Fruit fly (Drosophila melanogaster): ENCODE data around the gene Nuf2.
A peak's percentile ranks its signal among the peaks of the same experiment; 100 is the strongest.

The Nuf2 gene

dm6 chr2L:7033100-7033675 is 32.4 kb downstream of the Nuf2 start (continued):
- TF ChIP-seq CG7928 (GFP tag; optimal IDR thresholded peaks at IDR 0.05): no peak
- TF ChIP-seq Hr3 (GFP tag; optimal IDR thresholded peaks at IDR 0.05): no peak
- peak; percentile 21 for TF ChIP-seq CG17385 (GFP tag; optimal IDR thresholded peaks at IDR 0.05)
- no peak for TF ChIP-seq gfzf (GFP tag; optimal IDR thresholded peaks at IDR 0.05)
- TF ChIP-seq CG7372 (GFP tag; IDR thresholded peaks at IDR 0.05): no peak
- TF ChIP-seq CG15601 (tag; optimal IDR thresholded peaks at IDR 0.05): no peak
- no peak for TF ChIP-seq bbx (GFP tag; IDR thresholded peaks at IDR 0.05; ENCODE audit: partially characterized antibody)
- TF ChIP-seq CG3281 (GFP tag; optimal IDR thresholded peaks at IDR 0.05): peak; percentile 18
- peak; percentile 44 for TF ChIP-seq BtbVII (GFP tag; optimal IDR thresholded peaks at IDR 0.05)
- no peak for TF ChIP-seq tll (GFP tag; optimal IDR thresholded peaks at IDR 0.05)
- 0 out of 2 replicates have a peak, but pooled peaks have one; percentile 8 for TF ChIP-seq ranshi (GFP tag; IDR thresholded peaks at IDR 0.05)
- no peak for TF ChIP-seq CG3838 (GFP tag; optimal IDR thresholded peaks at IDR 0.05)
- TF ChIP-seq dm (GFP tag; optimal IDR thresholded peaks at IDR 0.05): no peak
- TF ChIP-seq sug (tag; optimal IDR thresholded peaks at IDR 0.05): peak; percentile 9
- TF ChIP-seq Hr39 (optimal IDR thresholded peaks at IDR 0.05): no peak
- TF ChIP-seq B-H2 (GFP tag; optimal IDR thresholded peaks at IDR 0.05): peak; percentile 43
- TF ChIP-seq CG32772 (GFP tag; IDR thresholded peaks at IDR 0.05): no peak
- TF ChIP-seq HLH4C (GFP tag; IDR thresholded peaks at IDR 0.05; ENCODE audit: partially characterized antibody): no peak
- TF ChIP-seq luna (GFP tag; optimal IDR thresholded peaks at IDR 0.05): peak; percentile 23
- TF ChIP-seq shn (GFP tag; optimal IDR thresholded peaks at IDR 0.05): no peak
- TF ChIP-seq ssp (GFP tag; IDR thresholded peaks at IDR 0.05): no peak
- TF ChIP-seq Fer1 (GFP tag; optimal IDR thresholded peaks at IDR 0.05): peak; percentile 33
- no peak for TF ChIP-seq CG12942 (GFP tag; optimal IDR thresholded peaks at IDR 0.05)
- TF ChIP-seq stc (GFP tag; IDR thresholded peaks at IDR 0.05): no peak
- TF ChIP-seq CG11723 (GFP tag; optimal IDR thresholded peaks at IDR 0.05): no peak
- TF ChIP-seq CG14965 (GFP tag; optimal IDR thresholded peaks at IDR 0.05; ENCODE audit: borderline replicate concordance): no peak
- no peak for TF ChIP-seq Sry-β (GFP tag; optimal IDR thresholded peaks at IDR 0.05)
- peak; percentile 19 for TF ChIP-seq CG30403 (GFP tag; optimal IDR thresholded peaks at IDR 0.05)
- TF ChIP-seq CG12104 (GFP tag; optimal IDR thresholded peaks at IDR 0.05): no peak
- no peak for TF ChIP-seq fd3F (GFP tag; optimal IDR thresholded peaks at IDR 0.05)
- peak; percentile 18 for TF ChIP-seq HLH54F (GFP tag; optimal IDR thresholded peaks at IDR 0.05)
- no peak for TF ChIP-seq Sin3A (optimal IDR thresholded peaks at IDR 0.05)
- no peak for TF ChIP-seq CG12236 (GFP tag; optimal IDR thresholded peaks at IDR 0.05)
- no peak for TF ChIP-seq schlank (tag; optimal IDR thresholded peaks at IDR 0.05)
- TF ChIP-seq cwo (GFP tag; optimal IDR thresholded peaks at IDR 0.05): no peak
- TF ChIP-seq CG3163 (GFP tag; optimal IDR thresholded peaks at IDR 0.05): no peak
- TF ChIP-seq CG33213 (GFP tag; optimal IDR thresholded peaks at IDR 0.05): peak; percentile 21
- no peak for TF ChIP-seq Dll (GFP tag; IDR thresholded peaks at IDR 0.05; ENCODE audit: partially characterized antibody)
- TF ChIP-seq CG4424 (GFP tag; optimal IDR thresholded peaks at IDR 0.05): peak; percentile 16
- no peak for TF ChIP-seq hth (optimal IDR thresholded peaks at IDR 0.05)
- no peak for TF ChIP-seq CG30431 (GFP tag; optimal IDR thresholded peaks at IDR 0.05)
- TF ChIP-seq CG8281 (tag; optimal IDR thresholded peaks at IDR 0.05): no peak
- TF ChIP-seq onecut (GFP tag; IDR thresholded peaks at IDR 0.05): peak; percentile 82
- TF ChIP-seq Usf (GFP tag; optimal IDR thresholded peaks at IDR 0.05): no peak
- no peak for TF ChIP-seq dimm (GFP tag; IDR thresholded peaks at IDR 0.05)
- TF ChIP-seq gcm (GFP tag; optimal IDR thresholded peaks at IDR 0.05): no peak
- TF ChIP-seq Nf-YA (GFP tag; IDR thresholded peaks at IDR 0.05): no peak
- no peak for TF ChIP-seq scrt (GFP tag; optimal IDR thresholded peaks at IDR 0.05)
- TF ChIP-seq CG11085 (GFP tag; IDR thresholded peaks at IDR 0.05): peak; percentile 36; the same call in 1 of the 2 replicates
- TF ChIP-seq CG17361 (GFP tag; IDR thresholded peaks at IDR 0.05): no peak
- TF ChIP-seq CG1233 (GFP tag; optimal IDR thresholded peaks at IDR 0.05): peak; percentile 37
- no peak for TF ChIP-seq GATAe (GFP tag; conservative IDR thresholded peaks at IDR 0.05)

All from whole organism, embryonic.